Worm (Caenorhabditis elegans) whole organism, early embryonic: ENCODE data around the gene W06E11.1.

Experiments used
- ama-1 ChIP-seq: fragments of 150-350 bp; optimal IDR thresholded peaks from 2 replicates; lab custom pipeline; 2014
- ceh-36 ChIP-seq: sonication (generic microtip); optimal IDR thresholded peaks from 2 replicates; lab custom pipeline; 2016; ENCODE audit warnings: missing genetic modification characterization, inconsistent platforms, missing compliant biosample characterization
- pes-1 ChIP-seq: fragments of 200-800 bp; sonication (Bioruptor generic); IDR thresholded peaks from 2 replicates; pipeline ENCODE4 v1.3.6; 2022; ENCODE audit warnings: missing genetic modification reagents, missing genetic modification characterization, missing compliant biosample characterization
- tbx-37 ChIP-seq: fragments of 200-800 bp; sonication (Bioruptor generic); conservative IDR thresholded peaks from 2 replicates; pipeline ENCODE4 v1.3.6; 2022; ENCODE audit warnings: missing genetic modification reagents, missing genetic modification characterization, missing compliant biosample characterization

DNA sequence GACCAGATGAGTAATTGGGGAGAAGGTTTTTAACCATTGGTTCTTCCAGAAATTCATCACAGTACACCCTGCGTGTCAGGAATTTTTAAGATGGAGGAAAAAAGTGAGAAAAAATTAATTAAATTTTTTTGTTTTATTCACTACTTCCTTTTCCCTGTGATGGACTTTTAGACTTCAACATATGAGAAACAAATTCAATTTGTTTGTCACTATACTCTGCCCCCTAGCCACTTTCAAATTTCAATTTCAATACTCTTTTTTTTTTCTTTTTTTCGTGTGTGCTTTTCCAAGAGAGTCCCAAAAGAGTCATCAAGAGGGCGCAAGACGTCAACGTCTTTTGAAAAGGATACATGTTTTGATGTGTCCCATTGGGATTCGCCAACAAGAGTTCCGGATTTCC lies 29.1 kb upstream of the W06E11.1 start:
- TF ChIP-seq ceh-36 (tag; lab: Kevin White, UChicago) (no peak), pes-1 (no peak), tbx-37 (GFP tag; lab: Robert Waterston, UW) (no peak), ama-1 (lab: Kevin White, UChicago) (no peak)
